Fruit fly (Drosophila melanogaster): ENCODE data around the gene CG5199.

The CG5199 gene

dm6 chr3L:20471499-20472313 is 19.0 kb upstream of the CG5199 start (continued):
- TF ChIP-seq Fer2 (tag; optimal IDR thresholded peaks at IDR 0.05) = no peak
- TF ChIP-seq slbo (GFP tag; IDR thresholded peaks at IDR 0.05) = peak; percentile 29; the same call in 1 of the 2 replicates
- no peak for TF ChIP-seq sisA (GFP tag; IDR thresholded peaks at IDR 0.05)
- TF ChIP-seq nmo (GFP tag; optimal IDR thresholded peaks at IDR 0.05) = peak; percentile 38
- no peak for TF ChIP-seq CG6689 (GFP tag; IDR thresholded peaks at IDR 0.05)
- TF ChIP-seq pros (GFP tag; optimal IDR thresholded peaks at IDR 0.05) = no peak
- no peak for TF ChIP-seq dan (GFP tag; IDR thresholded peaks at IDR 0.05)
- no peak for TF ChIP-seq odd (GFP tag; optimal IDR thresholded peaks at IDR 0.05)
- TF ChIP-seq Gug (GFP tag; IDR thresholded peaks at IDR 0.05) = no peak
- TF ChIP-seq CG31224 (GFP tag; IDR thresholded peaks at IDR 0.05) = no peak
- TF ChIP-seq Bdp1 (GFP tag; optimal IDR thresholded peaks at IDR 0.05) = peak; percentile 47
- TF ChIP-seq Pdp1 (GFP tag; optimal IDR thresholded peaks at IDR 0.05) = peak; percentile 20 to 61
- peak; percentile 38 for TF ChIP-seq pnt (GFP tag; optimal IDR thresholded peaks at IDR 0.05)
- TF ChIP-seq CG17328 (GFP tag; IDR thresholded peaks at IDR 0.05) = peak; percentile 32; the same call in 1 of the 2 replicates
- TF ChIP-seq shn (GFP tag; optimal IDR thresholded peaks at IDR 0.05) = peak; percentile 40
- TF ChIP-seq peb (GFP tag; IDR thresholded peaks at IDR 0.05) = no peak
- no peak for TF ChIP-seq inv (GFP tag; IDR thresholded peaks at IDR 0.05; ENCODE audit: partially characterized antibody)
- TF ChIP-seq CG3163 (GFP tag; optimal IDR thresholded peaks at IDR 0.05) = peak; percentile 43
- no peak for TF ChIP-seq Sry-β (GFP tag; optimal IDR thresholded peaks at IDR 0.05)
- no peak for TF ChIP-seq D (optimal IDR thresholded peaks at IDR 0.05)
- TF ChIP-seq D (GFP tag; optimal IDR thresholded peaks at IDR 0.05) = peak; percentile 34
- TF ChIP-seq CG12071 (GFP tag; optimal IDR thresholded peaks at IDR 0.05) = peak; percentile 87
- TF ChIP-seq Atf-2 (GFP tag; optimal IDR thresholded peaks at IDR 0.05) = peak; percentile 39
- TF ChIP-seq CG17829 (tag; optimal IDR thresholded peaks at IDR 0.05) = no peak
- peak; percentile 31; the same call in 1 of the 2 replicates for TF ChIP-seq ara (GFP tag; IDR thresholded peaks at IDR 0.05)
- TF ChIP-seq sqz (GFP tag; optimal IDR thresholded peaks at IDR 0.05) = no peak
- no peak for TF ChIP-seq B-H1 (GFP tag; IDR thresholded peaks at IDR 0.05)
- TF ChIP-seq CG30431 (GFP tag; optimal IDR thresholded peaks at IDR 0.05) = peak; percentile 27
- TF ChIP-seq corto (GFP tag; optimal IDR thresholded peaks at IDR 0.05) = no peak
- no peak for TF ChIP-seq al (GFP tag; IDR thresholded peaks at IDR 0.05)
- TF ChIP-seq CG1602 (GFP tag; optimal IDR thresholded peaks at IDR 0.05) = peak; percentile 45
- peak; percentile 29; the same call in 1 of the 3 replicates for TF ChIP-seq ken (GFP tag; IDR thresholded peaks at IDR 0.05)
- TF ChIP-seq abd-A (tag; optimal IDR thresholded peaks at IDR 0.05) = no peak
- TF ChIP-seq NK7.1 (GFP tag; optimal IDR thresholded peaks at IDR 0.05) = peak; percentile 23
- no peak for TF ChIP-seq pan (optimal IDR thresholded peaks at IDR 0.05)
- TF ChIP-seq pan (GFP tag; optimal IDR thresholded peaks at IDR 0.05 in 1 of 2, IDR thresholded peaks at IDR 0.05 in 1 of 2) = no peak
- peak; percentile 47 for TF ChIP-seq CG11504 (tag; optimal IDR thresholded peaks at IDR 0.05)
- peak; percentile 71 for TF ChIP-seq schlank (tag; optimal IDR thresholded peaks at IDR 0.05)
- peak; percentile 16 for TF ChIP-seq CG14710 (tag; optimal IDR thresholded peaks at IDR 0.05)
- TF ChIP-seq cas (GFP tag; IDR thresholded peaks at IDR 0.05) = no peak

DNA sequence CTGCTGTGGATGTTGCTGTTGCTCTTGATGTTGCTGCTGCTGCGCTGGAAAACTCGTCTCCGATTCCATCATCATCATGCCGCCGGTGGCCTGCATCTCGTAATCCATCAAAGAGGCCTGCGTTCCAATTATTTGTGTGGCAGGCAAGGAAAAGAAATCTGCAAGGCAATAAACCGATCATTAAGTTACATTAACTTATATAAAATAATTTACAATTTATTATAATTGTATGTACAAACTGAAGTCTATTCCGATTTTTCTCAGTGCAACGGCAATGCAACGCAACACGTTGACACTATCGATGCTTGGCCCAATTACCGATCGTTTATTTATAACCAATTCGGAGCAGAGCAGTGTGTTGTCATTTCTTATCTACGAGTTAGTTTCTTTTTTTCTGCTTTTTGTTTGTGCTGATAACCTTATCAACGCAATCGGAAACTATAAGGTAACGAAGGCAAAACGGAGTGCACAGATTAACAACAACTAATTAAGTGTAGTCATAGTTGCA is 18.4 kb upstream of the CG5199 start:
- TF ChIP-seq grn (GFP tag; optimal IDR thresholded peaks at IDR 0.05) (peak; percentile 83), nom (GFP tag; optimal IDR thresholded peaks at IDR 0.05) (no peak), CG2875 (GFP tag; optimal IDR thresholded peaks at IDR 0.05) (peak; percentile 56), CG14014 (GFP tag; IDR thresholded peaks at IDR 0.05) (peak; percentile 58; the same call in 1 of the 2 replicates), CG9876 (GFP tag; optimal IDR thresholded peaks at IDR 0.05) (no peak), Ada2b (GFP tag; IDR thresholded peaks at IDR 0.05) (peak; percentile 68), sqz (GFP tag; optimal IDR thresholded peaks at IDR 0.05) (peak; percentile 64), Lpt (GFP tag; optimal IDR thresholded peaks at IDR 0.05) (no peak), ftz-f1 (GFP tag; optimal IDR thresholded peaks at IDR 0.05) (no peak), Bgb (GFP tag; IDR thresholded peaks at IDR 0.05; ENCODE audit: partially characterized antibody) (no peak), dimm (GFP tag; IDR thresholded peaks at IDR 0.05) (no peak), ERR (GFP tag; optimal IDR thresholded peaks at IDR 0.05) (no peak), cad (GFP tag; optimal IDR thresholded peaks at IDR 0.05) (no peak)
